Fruit fly (Drosophila melanogaster) whole organism, wandering third instar larva: ENCODE results near the gene Rack1.

ENCODE experiments used
- CG32264 ChIP-seq: fragments of 200-800 bp; sonication (Bioruptor generic); optimal IDR thresholded peaks from 2 replicates; lab custom pipeline; 2016; ENCODE audit warnings: missing biosample characterization, missing genetic modification characterization
- CG9705 ChIP-seq: fragments of 200-800 bp; sonication (Bioruptor generic); optimal IDR thresholded peaks from 2 replicates; lab custom pipeline; 2018; ENCODE audit warnings: missing biosample characterization, mild to moderate bottlenecking, missing genetic modification characterization
- CrebA ChIP-seq: fragments of 200-800 bp; sonication (Bioruptor generic); optimal IDR thresholded peaks from 2 replicates; lab custom pipeline; 2016; ENCODE audit warnings: missing biosample characterization, mild to moderate bottlenecking, missing genetic modification characterization, borderline replicate concordance
- Dfd ChIP-seq: fragments of >200 bp; optimal IDR thresholded peaks from 2 replicates; lab custom pipeline; 2017; ENCODE audit warnings: missing biosample characterization, missing genetic modification characterization
- Dif ChIP-seq: fragments of 200-275, 200-300 bp; sonication (Bioruptor generic); optimal IDR thresholded peaks from 2 replicates; lab custom pipeline; 2018; ENCODE audit warnings: missing biosample characterization, missing genetic modification characterization; ENCODE audit not compliant: partially characterized antibody
- GATAd ChIP-seq: sonication (Bioruptor generic); optimal IDR thresholded peaks from 2 replicates; lab custom pipeline; 2016; ENCODE audit warnings: missing biosample characterization, missing genetic modification characterization
- HLH106 ChIP-seq: fragments of 200-800 bp; optimal IDR thresholded peaks from 3 replicates; lab custom pipeline; 2019; ENCODE audit warnings: missing biosample characterization, mild to moderate bottlenecking, missing genetic modification characterization, moderate library complexity
- Hnf4 ChIP-seq: fragments of 200-800 bp; sonication (Bioruptor generic); optimal IDR thresholded peaks from 2 replicates; lab custom pipeline; 2016; ENCODE audit warnings: missing biosample characterization, mild to moderate bottlenecking, missing genetic modification characterization
- Hr78 ChIP-seq: fragments of >200 bp; optimal IDR thresholded peaks from 2 replicates; lab custom pipeline; 2017; ENCODE audit warnings: missing biosample characterization, missing genetic modification characterization
- Hr83 ChIP-seq: fragments of 200-300 bp; sonication (Bioruptor generic); optimal IDR thresholded peaks from 2 replicates; lab custom pipeline; 2016; ENCODE audit warnings: missing biosample characterization, mild to moderate bottlenecking, missing genetic modification characterization, moderate library complexity; ENCODE audit not compliant: poor library complexity, severe bottlenecking
- Jra ChIP-seq: sonication (Bioruptor generic); optimal IDR thresholded peaks from 2 replicates; lab custom pipeline; 2016; ENCODE audit warnings: missing biosample characterization, missing genetic modification characterization
- Mio ChIP-seq: sonication (Bioruptor generic); optimal IDR thresholded peaks from 2 replicates; lab custom pipeline; 2016; ENCODE audit warnings: missing biosample characterization, missing genetic modification characterization
- Myc ChIP-seq: fragments of >200 bp; optimal IDR thresholded peaks from 2 replicates; lab custom pipeline; 2017
- N ChIP-seq: fragments of >200 bp; optimal IDR thresholded peaks from 2 replicates; lab custom pipeline; 2018; ENCODE audit warnings: missing biosample characterization, missing external identifiers, missing genetic modification characterization
- OdsH ChIP-seq: fragments of 200-800 bp; sonication (Bioruptor generic); optimal IDR thresholded peaks from 2 replicates; lab custom pipeline; 2016; ENCODE audit warnings: missing biosample characterization, mild to moderate bottlenecking, missing genetic modification characterization
- Rel ChIP-seq, 2 experiments: fragments of 200-800 bp; sonication (Bioruptor generic) in 1 of 2; optimal IDR thresholded peaks; 2 replicates in 1 of 2; 3 replicates in 1 of 2; lab custom pipeline; 2016 to 2019; ENCODE audit warnings: mild to moderate bottlenecking in 2 of 2, missing biosample characterization in 2 of 2, missing genetic modification characterization in 2 of 2, moderate library complexity in 1 of 2
- Sp1 ChIP-seq: fragments of 200-800 bp; sonication (Bioruptor generic); optimal IDR thresholded peaks from 3 replicates; lab custom pipeline; 2019; ENCODE audit warnings: missing biosample characterization, mild to moderate bottlenecking, missing genetic modification characterization, moderate library complexity
- Vsx2 ChIP-seq: fragments of 200-300, 225-300 bp; sonication (Bioruptor generic); optimal IDR thresholded peaks from 2 replicates; lab custom pipeline; 2018; ENCODE audit warnings: missing biosample characterization, missing genetic modification characterization; ENCODE audit not compliant: partially characterized antibody
- br ChIP-seq: fragments of 200-800 bp; sonication (Bioruptor generic); optimal IDR thresholded peaks from 2 replicates; lab custom pipeline; 2016; ENCODE audit warnings: missing biosample characterization, missing genetic modification characterization
- brk ChIP-seq: fragments of 200-800 bp; sonication (Bioruptor generic); optimal IDR thresholded peaks from 2 replicates; lab custom pipeline; 2016; ENCODE audit warnings: missing biosample characterization, mild to moderate bottlenecking, missing genetic modification characterization
- dl ChIP-seq, 2 experiments: fragments of 175-275, 200-275 bp in 1 of 2; fragments of 200-275 bp in 1 of 2; sonication (Bioruptor generic); optimal IDR thresholded peaks; lab custom pipeline; 2018; ENCODE audit warnings: mild to moderate bottlenecking in 2 of 2, missing biosample characterization in 2 of 2, missing genetic modification characterization in 2 of 2, moderate library complexity in 2 of 2; ENCODE audit not compliant: partially characterized antibody in 2 of 2, insufficient read depth in 1 of 2
- ey ChIP-seq: fragments of 200-800 bp; sonication (Bioruptor generic); optimal IDR thresholded peaks from 2 replicates; lab custom pipeline; 2016; ENCODE audit warnings: missing biosample characterization, missing genetic modification characterization
- foxo ChIP-seq, 2 experiments: fragments of 200-800 bp; sonication (Bioruptor generic); optimal IDR thresholded peaks; 2 replicates in 1 of 2; 3 replicates in 1 of 2; lab custom pipeline; 2016 to 2017; ENCODE audit warnings: missing biosample characterization in 2 of 2, missing genetic modification characterization in 2 of 2
- fru ChIP-seq: fragments of 200-800 bp; sonication (Bioruptor generic); optimal IDR thresholded peaks from 3 replicates; lab custom pipeline; 2016; ENCODE audit warnings: missing biosample characterization, mild to moderate bottlenecking, missing genetic modification characterization
- h ChIP-seq: fragments of 200-800 bp; sonication (Bioruptor generic); optimal IDR thresholded peaks from 3 replicates; lab custom pipeline; 2016; ENCODE audit warnings: missing biosample characterization, mild to moderate bottlenecking, missing genetic modification characterization
- jim ChIP-seq: fragments of 175-275, 200-325 bp; sonication (Bioruptor generic); optimal IDR thresholded peaks from 2 replicates; lab custom pipeline; 2016; ENCODE audit warnings: missing biosample characterization, mild to moderate bottlenecking, missing genetic modification characterization
- lola ChIP-seq: fragments of >200 bp; optimal IDR thresholded peaks from 2 replicates; lab custom pipeline; 2017; ENCODE audit warnings: missing biosample characterization, missing genetic modification characterization
- pan ChIP-seq: fragments of >200 bp; optimal IDR thresholded peaks from 2 replicates; lab custom pipeline; 2017
- psq ChIP-seq: fragments of 200-800 bp; sonication (Bioruptor generic); optimal IDR thresholded peaks from 3 replicates; lab custom pipeline; 2017; ENCODE audit warnings: missing biosample characterization, mild to moderate bottlenecking, missing genetic modification characterization, moderate library complexity
- rgr ChIP-seq: fragments of 200-800 bp; sonication (Bioruptor generic); optimal IDR thresholded peaks from 3 replicates; lab custom pipeline; 2016; ENCODE audit warnings: missing biosample characterization, mild to moderate bottlenecking, missing genetic modification characterization
- sage ChIP-seq: fragments of 200-800 bp; sonication (Bioruptor generic); optimal IDR thresholded peaks from 2 replicates; lab custom pipeline; 2016; ENCODE audit warnings: missing biosample characterization, mild to moderate bottlenecking, missing genetic modification characterization
- sv ChIP-seq: fragments of 200-800 bp; sonication (Bioruptor generic); optimal IDR thresholded peaks from 3 replicates; lab custom pipeline; 2016; ENCODE audit warnings: missing biosample characterization, missing genetic modification characterization
- tai ChIP-seq: sonication (Bioruptor generic); optimal IDR thresholded peaks from 2 replicates; lab custom pipeline; 2016; ENCODE audit warnings: missing biosample characterization, missing genetic modification characterization
- woc ChIP-seq: sonication (Bioruptor generic); optimal IDR thresholded peaks from 2 replicates; lab custom pipeline; 2016; ENCODE audit warnings: missing biosample characterization, mild to moderate bottlenecking, missing genetic modification characterization

The Rack1 gene

dm6 chr2L:7809699-7810088 lies 17.4 kb downstream of the Rack1 start:
- TF ChIP-seq Sp1 (GFP tag; lab: Kevin White, UChicago) = peak; percentile 26
- peak; percentile 93 to 95 for TF ChIP-seq dl (GFP tag; optimal IDR thresholded peaks at IDR 0.05; lab: Kevin White, UChicago; ENCODE audit: insufficient read depth in 1 of 2, partially characterized antibody in 2 of 2)
- TF ChIP-seq CrebA (GFP tag; lab: Kevin White, UChicago) = no peak
- TF ChIP-seq Jra = peak; percentile 39
- peak; percentile 41 for TF ChIP-seq rgr (GFP tag; lab: Kevin White, UChicago)
- peak; percentile 95 for TF ChIP-seq Hr83 (GFP tag; lab: Kevin White, UChicago)
- TF ChIP-seq psq (GFP tag; lab: Kevin White, UChicago) = peak; percentile 30
- TF ChIP-seq GATAd (GFP tag; lab: Kevin White, UChicago) = no peak
- TF ChIP-seq CG9705 (GFP tag; lab: Kevin White, UChicago) = peak; percentile 19
- TF ChIP-seq N = peak; percentile 71
- TF ChIP-seq foxo (GFP tag; optimal IDR thresholded peaks at IDR 0.05; lab: Kevin White, UChicago) = no peak
- peak; percentile 6 for TF ChIP-seq ey (GFP tag; lab: Kevin White, UChicago)
- TF ChIP-seq HLH106 (tag; lab: Kevin White, UChicago) = no peak
- no peak for TF ChIP-seq tai (GFP tag; lab: Kevin White, UChicago)
- no peak for TF ChIP-seq Hr78 (GFP tag; lab: Kevin White, UChicago)
- no peak for TF ChIP-seq Hnf4 (GFP tag; lab: Kevin White, UChicago)
- TF ChIP-seq h = peak; percentile 59
- peak; percentile 99 for TF ChIP-seq Vsx2
- TF ChIP-seq Rel (GFP tag; optimal IDR thresholded peaks at IDR 0.05; lab: Kevin White, UChicago) = no peak
- peak; percentile 68 for TF ChIP-seq Rel (tag; optimal IDR thresholded peaks at IDR 0.05; lab: Kevin White, UChicago)
- peak; percentile 40 for TF ChIP-seq br (GFP tag; lab: Kevin White, UChicago)
- peak; percentile 53 for TF ChIP-seq fru
- no peak for TF ChIP-seq Myc (lab: Kevin White, UChicago)
- TF ChIP-seq Dif (GFP tag; lab: Kevin White, UChicago) = peak; percentile 99
- TF ChIP-seq sv = no peak
- TF ChIP-seq sage (GFP tag; lab: Kevin White, UChicago) = no peak

- TF ChIP-seq jim (GFP tag; lab: Kevin White, UChicago) (peak; percentile 18), Mio (GFP tag; lab: Kevin White, UChicago) (no peak), tai (GFP tag; lab: Kevin White, UChicago) (no peak), Dfd (GFP tag; lab: Kevin White, UChicago) (no peak), brk (GFP tag; lab: Kevin White, UChicago) (peak; percentile 16), Vsx2 (no peak), CG32264 (no peak), Hnf4 (GFP tag; lab: Kevin White, UChicago) (no peak), foxo (GFP tag; optimal IDR thresholded peaks at IDR 0.05; lab: Kevin White, UChicago) (no peak)
Observed at dm6 chr2L:7808886-7809698, 18.0 kb downstream of the Rack1 start.

- TF ChIP-seq sv = no peak
- TF ChIP-seq Hr78 (GFP tag; lab: Kevin White, UChicago) = no peak
- TF ChIP-seq pan = no peak
- TF ChIP-seq sage (GFP tag; lab: Kevin White, UChicago) = no peak
- no peak for TF ChIP-seq woc (GFP tag; lab: Kevin White, UChicago)
- TF ChIP-seq OdsH (GFP tag; lab: Kevin White, UChicago) = no peak
- TF ChIP-seq h = no peak
- no peak for TF ChIP-seq N
- no peak for TF ChIP-seq HLH106 (tag; lab: Kevin White, UChicago)
- no peak for TF ChIP-seq Mio (GFP tag; lab: Kevin White, UChicago)
- no peak for TF ChIP-seq Rel (GFP tag; optimal IDR thresholded peaks at IDR 0.05; lab: Kevin White, UChicago)
- no peak for TF ChIP-seq Rel (tag; optimal IDR thresholded peaks at IDR 0.05; lab: Kevin White, UChicago)
- TF ChIP-seq tai (GFP tag; lab: Kevin White, UChicago) = no peak
- no peak for TF ChIP-seq jim (GFP tag; lab: Kevin White, UChicago)
- TF ChIP-seq psq (GFP tag; lab: Kevin White, UChicago) = no peak
- no peak for TF ChIP-seq rgr (GFP tag; lab: Kevin White, UChicago)
- no peak for TF ChIP-seq br (GFP tag; lab: Kevin White, UChicago)
- no peak for TF ChIP-seq lola (GFP tag; lab: Kevin White, UChicago)
- no peak for TF ChIP-seq Jra
- TF ChIP-seq GATAd (GFP tag; lab: Kevin White, UChicago) = no peak
Observed at dm6 chr2L:7807563-7807962, 19.6 kb downstream of the Rack1 start.
